Fruit fly (Drosophila melanogaster): ENCODE data around the gene CG14968.

dm6 chr3L:3276930-3277329 lies 26.0 kb downstream of the CG14968 start:
- TF ChIP-seq ttk (optimal IDR thresholded peaks at IDR 0.05), result no peak
- no peak for TF ChIP-seq psq (optimal IDR thresholded peaks at IDR 0.05)
- TF ChIP-seq Myc (optimal IDR thresholded peaks at IDR 0.05), result no peak
- no peak for TF ChIP-seq h (optimal IDR thresholded peaks at IDR 0.05)

Data from Kc167 (cell line).